Fruit fly (Drosophila melanogaster): ENCODE data around the gene CG11668.

CG11668 gene

DNA sequence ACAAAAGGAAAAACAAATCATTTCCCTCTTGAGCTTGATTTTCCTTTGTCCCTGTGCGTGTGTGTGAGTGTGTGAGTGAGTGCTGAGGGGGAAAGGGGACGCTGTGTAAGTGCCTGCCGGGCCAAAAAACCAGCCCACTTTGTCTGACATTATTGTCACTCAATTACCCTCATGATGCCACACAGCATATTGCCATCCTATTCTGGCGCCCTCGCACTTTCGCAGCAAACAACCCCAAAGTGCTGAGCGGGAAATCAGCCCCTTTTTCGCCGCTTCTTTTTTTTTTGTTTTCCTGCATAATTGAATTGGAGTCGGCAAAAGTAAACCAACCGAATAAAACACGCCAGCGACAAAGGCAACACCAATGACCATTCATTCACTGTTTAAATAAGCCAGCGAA, 37.6 kb downstream of the CG11668 start:
- TF ChIP-seq dmrt93B (GFP tag; optimal IDR thresholded peaks at IDR 0.05) (no peak), lola (GFP tag; optimal IDR thresholded peaks at IDR 0.05) (no peak), usp (GFP tag; optimal IDR thresholded peaks at IDR 0.05) (no peak), pan (optimal IDR thresholded peaks at IDR 0.05) (no peak), ey (GFP tag; optimal IDR thresholded peaks at IDR 0.05) (no peak), OdsH (GFP tag; optimal IDR thresholded peaks at IDR 0.05) (no peak), Rel (GFP tag; optimal IDR thresholded peaks at IDR 0.05) (no peak), Rel (tag; optimal IDR thresholded peaks at IDR 0.05) (no peak), Vsx2 (GFP tag; optimal IDR thresholded peaks at IDR 0.05; ENCODE audit: partially characterized antibody) (no peak), br (GFP tag; optimal IDR thresholded peaks at IDR 0.05) (no peak), h (GFP tag; optimal IDR thresholded peaks at IDR 0.05) (no peak), fru (GFP tag; optimal IDR thresholded peaks at IDR 0.05) (no peak), sage (GFP tag; optimal IDR thresholded peaks at IDR 0.05) (no peak), Sp1 (GFP tag; optimal IDR thresholded peaks at IDR 0.05) (no peak), Dif (GFP tag; optimal IDR thresholded peaks at IDR 0.05; ENCODE audit: partially characterized antibody) (no peak), jim (GFP tag; optimal IDR thresholded peaks at IDR 0.05) (no peak), rgr (GFP tag; optimal IDR thresholded peaks at IDR 0.05) (no peak), sv (GFP tag; optimal IDR thresholded peaks at IDR 0.05) (no peak)

DNA sequence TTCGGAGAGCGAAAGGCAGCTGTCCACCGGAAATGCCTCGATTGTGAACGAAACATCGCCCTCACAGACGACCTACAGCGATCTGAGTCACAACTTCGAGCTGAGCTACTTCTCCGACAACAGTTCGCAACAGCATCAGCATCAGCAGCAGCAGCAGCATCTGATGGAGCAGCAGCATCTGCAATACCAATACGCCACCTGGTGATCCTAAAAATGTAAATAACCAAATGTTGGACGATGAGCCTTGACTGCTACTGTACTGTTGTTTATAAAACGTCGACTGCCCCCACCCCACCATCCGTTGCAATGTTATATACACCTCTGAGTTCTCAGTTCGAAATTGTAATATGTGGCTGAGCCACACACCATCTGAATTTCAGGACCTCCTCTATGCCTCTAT, 39.1 kb downstream of the CG11668 start:
- no peak for TF ChIP-seq fru (GFP tag; optimal IDR thresholded peaks at IDR 0.05)
- peak; percentile 31 for TF ChIP-seq Dfd (GFP tag; optimal IDR thresholded peaks at IDR 0.05)

DNA sequence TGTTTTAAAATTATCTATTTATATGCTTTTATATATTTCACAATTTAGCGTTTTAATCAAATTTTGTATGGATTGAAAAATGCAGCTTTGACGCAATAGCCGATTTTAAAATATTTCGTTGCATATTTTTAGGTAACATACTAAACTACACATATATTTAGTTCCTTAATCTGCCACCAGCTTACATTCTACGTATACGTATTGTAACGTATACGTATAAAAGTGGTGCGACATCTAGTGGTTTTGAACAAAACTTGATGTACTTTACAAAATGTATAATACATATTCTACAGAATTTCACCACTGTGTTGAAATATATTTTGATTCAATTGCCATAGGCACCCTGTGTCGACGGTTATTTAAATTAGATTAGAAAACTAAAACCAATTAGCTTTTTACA, 40.1 kb downstream of the CG11668 start:
- peak; percentile 21 for TF ChIP-seq tai (GFP tag; optimal IDR thresholded peaks at IDR 0.05)
- TF ChIP-seq GATAd (GFP tag; optimal IDR thresholded peaks at IDR 0.05): no peak
- no peak for TF ChIP-seq dmrt93B (GFP tag; optimal IDR thresholded peaks at IDR 0.05)
- TF ChIP-seq foxo (GFP tag; optimal IDR thresholded peaks at IDR 0.05): peak in 1 of 2 experiments; percentile 10
- TF ChIP-seq brk (GFP tag; optimal IDR thresholded peaks at IDR 0.05): peak; percentile 60
- peak; percentile 19 for TF ChIP-seq HLH106 (tag; optimal IDR thresholded peaks at IDR 0.05)
- TF ChIP-seq Rel (GFP tag; optimal IDR thresholded peaks at IDR 0.05): no peak
- TF ChIP-seq Rel (tag; optimal IDR thresholded peaks at IDR 0.05): no peak
- peak; percentile 96 for TF ChIP-seq Myc (optimal IDR thresholded peaks at IDR 0.05)
- no peak for TF ChIP-seq ey (GFP tag; optimal IDR thresholded peaks at IDR 0.05)
- TF ChIP-seq sage (GFP tag; optimal IDR thresholded peaks at IDR 0.05): no peak

DNA sequence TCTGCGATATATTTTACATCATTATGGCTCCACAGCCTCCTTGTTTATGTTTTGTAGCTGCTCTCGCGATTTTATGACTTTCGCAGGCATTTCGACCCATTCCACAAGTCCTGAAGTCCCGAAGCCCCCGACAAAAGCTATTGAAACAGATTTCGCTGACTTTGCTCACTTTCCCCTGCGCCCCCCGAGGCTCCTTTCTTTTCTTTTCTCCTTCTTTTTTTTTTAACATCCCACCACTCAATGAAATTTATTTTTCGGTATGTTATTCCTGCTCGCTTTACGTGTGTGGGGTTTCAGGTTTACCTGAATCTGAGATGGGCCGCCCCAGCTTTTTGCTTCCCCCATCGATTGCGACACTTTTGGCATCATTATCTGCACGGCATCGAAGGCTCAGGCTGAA, 44.2 kb downstream of the CG11668 start:
- TF ChIP-seq lola (GFP tag; optimal IDR thresholded peaks at IDR 0.05): no peak
- TF ChIP-seq HLH106 (tag; optimal IDR thresholded peaks at IDR 0.05): no peak
- TF ChIP-seq rgr (GFP tag; optimal IDR thresholded peaks at IDR 0.05): no peak
- no peak for TF ChIP-seq ey (GFP tag; optimal IDR thresholded peaks at IDR 0.05)
- no peak for TF ChIP-seq jim (GFP tag; optimal IDR thresholded peaks at IDR 0.05)
- no peak for TF ChIP-seq psq (GFP tag; optimal IDR thresholded peaks at IDR 0.05)
- no peak for TF ChIP-seq Vsx2 (GFP tag; optimal IDR thresholded peaks at IDR 0.05; ENCODE audit: partially characterized antibody)
- TF ChIP-seq CG32264 (GFP tag; optimal IDR thresholded peaks at IDR 0.05): no peak
- no peak for TF ChIP-seq usp (GFP tag; optimal IDR thresholded peaks at IDR 0.05)
- TF ChIP-seq Hnf4 (GFP tag; optimal IDR thresholded peaks at IDR 0.05): no peak
- no peak for TF ChIP-seq CrebA (GFP tag; optimal IDR thresholded peaks at IDR 0.05; ENCODE audit: borderline replicate concordance)

DNA sequence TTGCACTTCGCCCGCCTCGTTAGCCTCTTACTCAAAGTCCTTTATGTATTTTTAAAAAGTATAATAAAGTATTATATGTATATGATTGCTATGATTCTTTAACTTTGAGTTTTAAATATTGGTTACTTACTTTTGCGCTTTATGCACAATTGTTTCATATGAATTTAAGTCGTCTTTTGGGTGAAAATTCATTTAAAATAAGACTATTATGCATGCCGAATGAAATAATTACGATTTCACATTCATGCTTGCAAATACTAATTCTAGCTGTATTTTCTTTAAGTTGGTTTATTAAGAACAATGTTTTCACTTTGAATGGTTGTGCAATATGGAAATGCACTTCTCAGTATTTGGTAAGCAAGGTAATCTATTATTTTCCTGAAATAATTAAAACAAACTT, 47.7 kb downstream of the CG11668 start, which contains the start of gene CG43063:
Gene CG43063 (plus strand): TSS at position 301 of the 400 bp plus-strand sequence.
- no peak for TF ChIP-seq Abd-B (GFP tag; optimal IDR thresholded peaks at IDR 0.05)
- no peak for TF ChIP-seq fru (GFP tag; optimal IDR thresholded peaks at IDR 0.05)

DNA sequence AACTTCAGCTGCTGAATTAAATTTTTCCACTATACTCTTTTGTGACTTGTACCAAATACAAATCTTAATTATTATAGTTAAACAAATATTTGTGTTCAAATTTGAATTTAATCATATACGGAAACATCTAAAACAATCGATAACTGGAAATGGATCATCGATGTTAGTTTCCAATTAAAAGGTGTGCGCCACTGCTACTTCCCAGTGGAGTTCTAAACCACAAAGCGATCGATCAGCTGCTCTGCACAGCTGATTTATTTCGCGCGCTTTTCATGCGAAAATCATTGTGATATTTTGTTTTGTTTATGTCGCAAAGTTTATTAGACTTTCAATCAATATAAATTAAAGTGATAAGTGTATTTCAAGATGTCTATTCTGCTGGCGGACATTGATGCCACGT, 50.2 kb downstream of the CG11668 start, which contains the start of gene timeout:
Gene timeout (plus strand): TSS at position 257 of the 400 bp plus-strand sequence.
- TF ChIP-seq Abd-B (GFP tag; optimal IDR thresholded peaks at IDR 0.05): no peak
- TF ChIP-seq Vsx2 (GFP tag; optimal IDR thresholded peaks at IDR 0.05; ENCODE audit: partially characterized antibody): no peak
- no peak for TF ChIP-seq OdsH (GFP tag; optimal IDR thresholded peaks at IDR 0.05)
- TF ChIP-seq Dfd (GFP tag; optimal IDR thresholded peaks at IDR 0.05): no peak
- TF ChIP-seq sage (GFP tag; optimal IDR thresholded peaks at IDR 0.05): no peak
- no peak for TF ChIP-seq tai (GFP tag; optimal IDR thresholded peaks at IDR 0.05)
- TF ChIP-seq HLH106 (tag; optimal IDR thresholded peaks at IDR 0.05): no peak
- TF ChIP-seq brk (GFP tag; optimal IDR thresholded peaks at IDR 0.05): no peak
- TF ChIP-seq N (GFP tag; optimal IDR thresholded peaks at IDR 0.05): no peak
- TF ChIP-seq dmrt93B (GFP tag; optimal IDR thresholded peaks at IDR 0.05): no peak
- TF ChIP-seq dl (GFP tag; optimal IDR thresholded peaks at IDR 0.05; ENCODE audit: insufficient read depth in 1 of 2, partially characterized antibody in 2 of 2): no peak
- no peak for TF ChIP-seq dsf (GFP tag; optimal IDR thresholded peaks at IDR 0.05; ENCODE audit: borderline replicate concordance)
- no peak for TF ChIP-seq ey (GFP tag; optimal IDR thresholded peaks at IDR 0.05)
- TF ChIP-seq Hnf4 (GFP tag; optimal IDR thresholded peaks at IDR 0.05): no peak
- no peak for TF ChIP-seq Hr78 (GFP tag; optimal IDR thresholded peaks at IDR 0.05)

All from whole organism, wandering third instar larva.